Fruit fly (Drosophila melanogaster): Measurements from ENCODE around the gene CG15449.

- TF ChIP-seq EcR (GFP tag; optimal IDR thresholded peaks at IDR 0.05) (no peak), gl (tag; optimal IDR thresholded peaks at IDR 0.05) (no peak), Ets98B (GFP tag; IDR thresholded peaks at IDR 0.05) (no peak), Pif1B (GFP tag; optimal IDR thresholded peaks at IDR 0.05) (no peak), CG8301 (tag; optimal IDR thresholded peaks at IDR 0.05) (no peak), CG17806 (tag; optimal IDR thresholded peaks at IDR 0.05) (no peak), Pif1A (GFP tag; optimal IDR thresholded peaks at IDR 0.05) (no peak), CG10348 (GFP tag; IDR thresholded peaks at IDR 0.05) (no peak), CG4496 (GFP tag; IDR thresholded peaks at IDR 0.05) (no peak), CG8159 (tag; optimal IDR thresholded peaks at IDR 0.05) (no peak), fd96Ca (GFP tag; IDR thresholded peaks at IDR 0.05) (no peak), CG34367 (tag; optimal IDR thresholded peaks at IDR 0.05) (no peak)
Measured at dm6 chrX:21040505-21040904, at the start of gene CG15449.

All from whole organism, pupa.